Worm (Caenorhabditis elegans) whole organism, L4 larva: ENCODE results near the gene R11G1.11.

Experiments
- D1046.2 ChIP-seq: fragments of 200-800 bp; sonication (Bioruptor generic); IDR thresholded peaks from 2 replicates; pipeline ENCODE4 v1.3.6; 2022; ENCODE audit warnings: missing genetic modification characterization, missing compliant biosample characterization
- F10B5.3 ChIP-seq: sonication (generic microtip); optimal IDR thresholded peaks from 2 replicates; lab custom pipeline; 2016; ENCODE audit warnings: mild to moderate bottlenecking, missing genetic modification characterization, missing compliant biosample characterization
- F37D6.2 ChIP-seq: sonication (generic microtip); optimal IDR thresholded peaks from 2 replicates; lab custom pipeline; 2016; ENCODE audit warnings: mild to moderate bottlenecking, missing genetic modification characterization, missing compliant biosample characterization
- T26A8.4 ChIP-seq: fragments of 200-800 bp; sonication (Bioruptor generic); IDR thresholded peaks from 2 replicates; pipeline ENCODE4 v1.3.6; 2022; ENCODE audit warnings: missing genetic modification characterization, missing compliant biosample characterization
- Y105C5A.15 ChIP-seq: fragments of 200-800 bp; sonication (Bioruptor generic); IDR thresholded peaks from 2 replicates; pipeline ENCODE4 v1.3.6; 2022; ENCODE audit warnings: missing genetic modification characterization, missing compliant biosample characterization
- aly-2 ChIP-seq: sonication (generic microtip); optimal IDR thresholded peaks from 2 replicates; lab custom pipeline; 2018; ENCODE audit warnings: missing biosample characterization, missing genetic modification characterization
- arid-1 ChIP-seq: fragments of 200-800 bp; sonication (Bioruptor generic); conservative IDR thresholded peaks from 2 replicates; pipeline ENCODE4 v1.3.6; 2022; ENCODE audit warnings: missing genetic modification reagents, missing genetic modification characterization, missing compliant biosample characterization
- attf-4 ChIP-seq: sonication (generic microtip); optimal IDR thresholded peaks from 3 replicates; lab custom pipeline; 2017; ENCODE audit warnings: missing biosample characterization, missing genetic modification characterization
- ceh-20 ChIP-seq: fragments of 200-800 bp; sonication (Bioruptor generic); IDR thresholded peaks from 2 replicates; pipeline ENCODE4 v1.3.6; 2022; ENCODE audit warnings: missing genetic modification reagents, missing genetic modification characterization, missing compliant biosample characterization
- ceh-44 ChIP-seq: fragments of 200-800 bp; sonication (Bioruptor generic); IDR thresholded peaks from 2 replicates; pipeline ENCODE4 v1.3.6; 2022; ENCODE audit warnings: missing genetic modification reagents, missing genetic modification characterization, missing compliant biosample characterization
- ceh-62 ChIP-seq: sonication (generic microtip); optimal IDR thresholded peaks from 2 replicates; lab custom pipeline; 2017; ENCODE audit warnings: missing biosample characterization, missing genetic modification characterization
- ctbp-1 ChIP-seq: fragments of 200-800 bp; sonication (Bioruptor generic); IDR thresholded peaks from 2 replicates; pipeline ENCODE4 v1.3.6; 2022; ENCODE audit warnings: missing genetic modification reagents, missing genetic modification characterization, missing compliant biosample characterization
- daf-12 ChIP-seq: fragments of 150-350 bp; optimal IDR thresholded peaks from 2 replicates; lab custom pipeline; 2014; ENCODE audit warnings: missing biosample characterization, missing genetic modification reagents, missing genetic modification characterization
- daf-16 ChIP-seq, 3 experiments: sonication (generic microtip); optimal IDR thresholded peaks; 2 replicates each; lab custom pipeline; 2016 to 2017; ENCODE audit warnings: missing genetic modification characterization in 3 of 3, missing genetic modification reagents in 3 of 3, mild to moderate bottlenecking in 2 of 3, missing compliant biosample characterization in 2 of 3, missing biosample characterization in 1 of 3, moderate library complexity in 1 of 3
- daf-19 ChIP-seq: fragments of 200-800 bp; sonication (Bioruptor generic); conservative IDR thresholded peaks from 2 replicates; pipeline ENCODE4 v1.3.6; 2022; ENCODE audit warnings: missing genetic modification characterization, missing compliant biosample characterization
- dmd-8 ChIP-seq: fragments of 200-800 bp; sonication (Bioruptor generic); IDR thresholded peaks from 2 replicates; pipeline ENCODE4 v1.3.6; 2022; ENCODE audit warnings: missing genetic modification characterization, missing compliant biosample characterization
- dpl-1 ChIP-seq: fragments of 150-350 bp; optimal IDR thresholded peaks from 2 replicates; lab custom pipeline; 2014; ENCODE audit warnings: missing biosample characterization, missing genetic modification reagents, missing genetic modification characterization
- duxl-1 ChIP-seq: sonication (generic microtip); optimal IDR thresholded peaks from 2 replicates; lab custom pipeline; 2016; ENCODE audit warnings: mild to moderate bottlenecking, missing genetic modification characterization, moderate library complexity, missing compliant biosample characterization; ENCODE audit not compliant: poor library complexity
- egl-27 ChIP-seq: sonication (generic microtip); optimal IDR thresholded peaks from 3 replicates; lab custom pipeline; 2017; ENCODE audit warnings: missing biosample characterization, missing genetic modification reagents, missing genetic modification characterization
- fos-1 ChIP-seq: fragments of 150-350 bp; optimal IDR thresholded peaks from 2 replicates; lab custom pipeline; 2014; ENCODE audit warnings: missing biosample characterization, missing genetic modification characterization
- hif-1 ChIP-seq, 2 experiments: sonication (generic microtip); optimal IDR thresholded peaks; 2 replicates each; lab custom pipeline; 2016 to 2017; ENCODE audit warnings: missing compliant biosample characterization in 2 of 2, missing genetic modification characterization in 2 of 2, missing genetic modification reagents in 2 of 2, missing genotype in 2 of 2, mild to moderate bottlenecking in 1 of 2
- hmg-1.1 ChIP-seq: fragments of 200-800 bp; sonication (Bioruptor generic); IDR thresholded peaks from 2 replicates; pipeline ENCODE4 v1.3.6; 2022; ENCODE audit warnings: missing genetic modification reagents, missing genetic modification characterization, missing compliant biosample characterization
- jun-1 ChIP-seq: fragments of 150-350 bp; optimal IDR thresholded peaks from 2 replicates; lab custom pipeline; 2014; ENCODE audit warnings: missing biosample characterization, missing genetic modification reagents, missing genetic modification characterization
- lim-7 ChIP-seq: fragments of 200-800 bp; sonication (Bioruptor generic); IDR thresholded peaks from 2 replicates; pipeline ENCODE4 v1.3.6; 2022; ENCODE audit warnings: missing genetic modification characterization, missing compliant biosample characterization
- lin-1 ChIP-seq: fragments of 200-800 bp; sonication (Bioruptor generic); IDR thresholded peaks from 2 replicates; pipeline ENCODE4 v1.3.6; 2022; ENCODE audit warnings: missing genetic modification reagents, missing genetic modification characterization, missing compliant biosample characterization
- lin-15B ChIP-seq: fragments of 150-350 bp; sonication (generic microtip); optimal IDR thresholded peaks from 3 replicates; lab custom pipeline; 2014; ENCODE audit warnings: missing biosample characterization, missing genetic modification characterization
- lin-29 ChIP-seq: fragments of 200-800 bp; sonication (Bioruptor generic); IDR thresholded peaks from 2 replicates; pipeline ENCODE4 v1.3.6; 2022; ENCODE audit warnings: missing genetic modification reagents, missing genetic modification characterization, missing compliant biosample characterization
- lir-3 ChIP-seq: sonication (generic microtip); optimal IDR thresholded peaks from 2 replicates; lab custom pipeline; 2016; ENCODE audit warnings: mild to moderate bottlenecking, missing genetic modification characterization, missing compliant biosample characterization
- lsy-2 ChIP-seq, 2 experiments: fragments of 150-350 bp in 1 of 2; sonication (generic microtip) in 1 of 2; optimal IDR thresholded peaks; 2 replicates each; lab custom pipeline; 2014 to 2017; ENCODE audit warnings: missing biosample characterization in 2 of 2, missing genetic modification characterization in 2 of 2
- mdl-1 ChIP-seq, 2 experiments: fragments of 150-350 bp in 1 of 2; sonication (generic microtip) in 1 of 2; optimal IDR thresholded peaks; 2 replicates each; lab custom pipeline; 2014 to 2017; ENCODE audit warnings: missing biosample characterization in 2 of 2, missing genetic modification characterization in 2 of 2
- mes-2 ChIP-seq: sonication (generic microtip); optimal IDR thresholded peaks from 2 replicates; lab custom pipeline; 2016; ENCODE audit warnings: missing genotype, mild to moderate bottlenecking, missing genetic modification characterization, missing compliant biosample characterization; ENCODE audit not compliant: poor library complexity, severe bottlenecking
- mxl-2 ChIP-seq: fragments of 200-800 bp; sonication (Bioruptor generic); conservative IDR thresholded peaks from 2 replicates; pipeline ENCODE4 v1.3.6; 2022; ENCODE audit warnings: missing genetic modification reagents, missing genetic modification characterization, missing compliant biosample characterization
- mxl-3 ChIP-seq: fragments of 200-800 bp; sonication (Bioruptor generic); optimal IDR thresholded peaks from 2 replicates; lab custom pipeline; 2018; ENCODE audit warnings: mild to moderate bottlenecking, missing genetic modification characterization, missing compliant biosample characterization
- nhr-10 ChIP-seq: fragments of 150-350 bp; optimal IDR thresholded peaks from 2 replicates; lab custom pipeline; 2014; ENCODE audit warnings: missing biosample characterization, missing genetic modification characterization
- nhr-102 ChIP-seq: sonication (generic microtip); optimal IDR thresholded peaks from 2 replicates; lab custom pipeline; 2016; ENCODE audit warnings: mild to moderate bottlenecking, missing genetic modification characterization, moderate library complexity, missing compliant biosample characterization
- nhr-11 ChIP-seq: fragments of 150-350 bp; optimal IDR thresholded peaks from 2 replicates; lab custom pipeline; 2014; ENCODE audit warnings: missing biosample characterization, missing genetic modification characterization
- nhr-111 ChIP-seq: fragments of 200-800 bp; sonication (Bioruptor generic); optimal IDR thresholded peaks from 2 replicates; lab custom pipeline; 2018; ENCODE audit warnings: mild to moderate bottlenecking, missing genetic modification characterization, missing compliant biosample characterization
- nhr-41 ChIP-seq: fragments of 200-800 bp; sonication (Bioruptor generic); IDR thresholded peaks from 2 replicates; pipeline ENCODE4 v1.3.6; 2022; ENCODE audit warnings: missing genetic modification reagents, missing genetic modification characterization, missing compliant biosample characterization
- nhr-42 ChIP-seq: fragments of 200-800 bp; sonication (Bioruptor generic); IDR thresholded peaks from 2 replicates; pipeline ENCODE4 v1.3.6; 2022; ENCODE audit warnings: missing genetic modification characterization, missing compliant biosample characterization
- nhr-48 ChIP-seq: sonication (generic microtip); optimal IDR thresholded peaks from 2 replicates; lab custom pipeline; 2016; ENCODE audit warnings: mild to moderate bottlenecking, missing genetic modification characterization, missing compliant biosample characterization
- saeg-2 ChIP-seq: fragments of 200-800 bp; sonication (Bioruptor generic); IDR thresholded peaks from 2 replicates; pipeline ENCODE4 v1.3.6; 2022; ENCODE audit warnings: missing genetic modification reagents, missing genetic modification characterization, missing compliant biosample characterization
- sdz-12 ChIP-seq: fragments of 200-800 bp; sonication (Bioruptor generic); optimal IDR thresholded peaks from 2 replicates; lab custom pipeline; 2018; ENCODE audit warnings: mild to moderate bottlenecking, missing genetic modification characterization, missing compliant biosample characterization
- set-16 ChIP-seq: fragments of 200-800 bp; sonication (Bioruptor generic); IDR thresholded peaks from 2 replicates; pipeline ENCODE4 v1.3.6; 2022; ENCODE audit warnings: missing genetic modification reagents, missing genetic modification characterization, missing compliant biosample characterization
- snpc-4 ChIP-seq: fragments of 150-350 bp; optimal IDR thresholded peaks from 2 replicates; lab custom pipeline; 2014; ENCODE audit warnings: missing biosample characterization, missing genetic modification characterization
- spr-1 ChIP-seq: sonication (generic microtip); optimal IDR thresholded peaks from 2 replicates; lab custom pipeline; 2016; ENCODE audit warnings: mild to moderate bottlenecking, missing genetic modification characterization, missing compliant biosample characterization
- spr-3 ChIP-seq: fragments of 200-800 bp; sonication (Bioruptor generic); optimal IDR thresholded peaks from 2 replicates; lab custom pipeline; 2018; ENCODE audit warnings: mild to moderate bottlenecking, missing genetic modification characterization, missing compliant biosample characterization
- unc-39 ChIP-seq: sonication (generic microtip); optimal IDR thresholded peaks from 2 replicates; lab custom pipeline; 2017; ENCODE audit warnings: missing biosample characterization, missing genetic modification characterization
- unc-62 ChIP-seq, 3 experiments: fragments of 150-350 bp in 1 of 3; sonication (generic microtip); optimal IDR thresholded peaks in 2 of 3; peaks in 1 of 3; 1 replicate in 1 of 3; 2 replicates in 2 of 3; lab custom pipeline; 2014 to 2017; ENCODE audit warnings: missing biosample characterization in 3 of 3, missing genetic modification characterization in 3 of 3, missing genetic modification reagents in 3 of 3, missing genotype in 1 of 3
- vab-7 ChIP-seq: fragments of 200-800 bp; sonication (Bioruptor generic); IDR thresholded peaks from 2 replicates; pipeline ENCODE4 v1.3.6; 2022; ENCODE audit warnings: missing genetic modification reagents, missing genetic modification characterization, missing compliant biosample characterization
- ztf-11 ChIP-seq: fragments of 150-350 bp; optimal IDR thresholded peaks from 2 replicates; lab custom pipeline; 2014; ENCODE audit warnings: missing biosample characterization, missing genetic modification characterization

Gene R11G1.11

ce11 chrX:3605727-3606126 lies 49.0 kb upstream of the R11G1.11 start, which contains the start of gene C18B2.4 (continued):
- TF ChIP-seq egl-27 (tag; lab: Kevin White, UChicago) (no peak), nhr-11 (peak; percentile 76), nhr-111 (no peak), arid-1 (GFP tag; lab: Robert Waterston, UW) (0 out of 2 replicates have a peak, but pooled peaks have one; percentile 7), lin-1 (peak; percentile 53; the same call in 1 of the 2 replicates), ceh-62 (tag; lab: Kevin White, UChicago) (no peak), dpl-1 (GFP tag; lab: Kevin White, UChicago) (peak; percentile 28), set-16 (peak; percentile 28; the same call in 1 of the 2 replicates), lin-15B (tag; lab: Kevin White, UChicago) (no peak), nhr-10 (tag; lab: Kevin White, UChicago) (no peak), unc-39 (tag; lab: Kevin White, UChicago) (no peak), spr-3 (GFP tag; lab: Kevin White, UChicago) (no peak), nhr-102 (tag; lab: Kevin White, UChicago) (peak; percentile 12), duxl-1 (tag; lab: Kevin White, UChicago) (no peak), mes-2 (tag; lab: Kevin White, UChicago) (peak; percentile 68), sdz-12 (GFP tag; lab: Kevin White, UChicago) (no peak), daf-16 (GFP tag; optimal IDR thresholded peaks at IDR 0.05; lab: Kevin White, UChicago) (no peak), daf-16 (tag; optimal IDR thresholded peaks at IDR 0.05; lab: Kevin White, UChicago) (peak; percentile 79), aly-2 (tag; lab: Kevin White, UChicago) (no peak), hif-1 (tag; optimal IDR thresholded peaks at IDR 0.05; lab: Kevin White, UChicago) (peak in 1 of 2 experiments; percentile 66), F37D6.2 (tag; lab: Kevin White, UChicago) (peak; percentile 13), ceh-20 (GFP tag; lab: Robert Waterston, UW) (peak; percentile 87), nhr-48 (tag; lab: Kevin White, UChicago) (no peak), vab-7 (GFP tag; lab: Robert Waterston, UW) (peak; percentile 40; the same call in 1 of the 2 replicates), daf-19 (GFP tag; lab: Robert Waterston, UW) (no peak), mdl-1 (tag; optimal IDR thresholded peaks at IDR 0.05; lab: Kevin White, UChicago) (peak in 1 of 2 experiments; percentile 35), unc-62 (GFP tag; optimal IDR thresholded peaks at IDR 0.05 in 1 of 2; lab: Kevin White, UChicago) (peak in 1 of 2 experiments; percentile 53), unc-62 (tag; optimal IDR thresholded peaks at IDR 0.05; lab: Kevin White, UChicago) (no peak), attf-4 (no peak), nhr-41 (GFP tag; lab: Robert Waterston, UW) (no peak), fos-1 (tag; lab: Kevin White, UChicago) (no peak), mxl-2 (GFP tag; lab: Robert Waterston, UW) (no peak), lin-29 (GFP tag; lab: Robert Waterston, UW) (no peak), nhr-42 (GFP tag; lab: Robert Waterston, UW) (no peak), snpc-4 (no peak), daf-12 (tag; lab: Kevin White, UChicago) (no peak), spr-1 (no peak), lir-3 (tag; lab: Kevin White, UChicago) (no peak), ceh-44 (GFP tag; lab: Robert Waterston, UW) (no peak), mxl-3 (GFP tag; lab: Kevin White, UChicago) (peak; percentile 95), ctbp-1 (GFP tag; lab: Robert Waterston, UW) (peak; percentile 65; the same call in 1 of the 2 replicates), saeg-2 (GFP tag; lab: Robert Waterston, UW) (no peak), D1046.2 (GFP tag; lab: Robert Waterston, UW) (no peak), lim-7 (GFP tag; lab: Robert Waterston, UW) (no peak), lsy-2 (tag; optimal IDR thresholded peaks at IDR 0.05; lab: Kevin White, UChicago) (peak; percentile 24 to 80), T26A8.4 (GFP tag; lab: Robert Waterston, UW) (0 out of 2 replicates have a peak, but pooled peaks have one; percentile 32), dmd-8 (GFP tag; lab: Robert Waterston, UW) (no peak), Y105C5A.15 (GFP tag; lab: Robert Waterston, UW) (no peak), jun-1 (tag; lab: Kevin White, UChicago) (no peak), ztf-11 (tag; lab: Kevin White, UChicago) (no peak), F10B5.3 (tag; lab: Kevin White, UChicago) (no peak), hmg-1.1 (GFP tag; lab: Robert Waterston, UW) (peak; percentile 83)
